Fruit fly (Drosophila melanogaster) whole organism, embryonic: Measurements from ENCODE around the gene MsR1.

Experiments
- ATbp ChIP-seq: fragments of 200-800 bp; sonication (Bioruptor generic); optimal IDR thresholded peaks from 2 replicates; lab custom pipeline; 2017; ENCODE audit warnings: missing biosample characterization, mild to moderate bottlenecking, missing genetic modification characterization, missing genetic modification reagents
- Adf1 ChIP-seq: fragments of 200-800 bp; sonication (Bioruptor generic); IDR thresholded peaks from 2 replicates; pipeline ENCODE4 v1.3.6; 2022; ENCODE audit warnings: missing biosample characterization, missing genetic modification characterization
- Bteb2 ChIP-seq: fragments of 200-800 bp; sonication (Bioruptor generic); optimal IDR thresholded peaks from 2 replicates; lab custom pipeline; 2016; ENCODE audit warnings: missing biosample characterization, missing genetic modification characterization
- C15 ChIP-seq: fragments of 200-800 bp; sonication (Bioruptor generic); IDR thresholded peaks from 3 replicates; pipeline ENCODE4 v1.3.6; 2022; ENCODE audit warnings: missing biosample characterization, missing genetic modification characterization
- CG10147 ChIP-seq: fragments of 200-800 bp; sonication (Bioruptor generic); optimal IDR thresholded peaks from 2 replicates; lab custom pipeline; 2019; ENCODE audit warnings: missing biosample characterization, mild to moderate bottlenecking, missing genetic modification characterization, moderate library complexity
- CG10267 ChIP-seq: fragments of 200-800 bp; sonication (Bioruptor generic); optimal IDR thresholded peaks from 2 replicates; lab custom pipeline; 2018; ENCODE audit warnings: missing biosample characterization, mild to moderate bottlenecking, missing genetic modification characterization, moderate library complexity
- CG11093 ChIP-seq: fragments of 200-800 bp; sonication (Bioruptor generic); IDR thresholded peaks from 3 replicates; pipeline ENCODE4 v1.3.6; 2022; ENCODE audit warnings: missing biosample characterization, missing genetic modification characterization
- CG11723 ChIP-seq: fragments of 200-800 bp; sonication (Bioruptor generic); optimal IDR thresholded peaks from 2 replicates; lab custom pipeline; 2017; ENCODE audit warnings: missing biosample characterization, mild to moderate bottlenecking, missing genetic modification characterization
- CG12236 ChIP-seq: fragments of 200-800 bp; sonication (Bioruptor generic); optimal IDR thresholded peaks from 2 replicates; lab custom pipeline; 2016; ENCODE audit warnings: missing biosample characterization, missing genetic modification characterization
- CG14965 ChIP-seq: fragments of 200-800 bp; sonication (Bioruptor generic); optimal IDR thresholded peaks from 2 replicates; lab custom pipeline; 2016; ENCODE audit warnings: missing biosample characterization, missing genetic modification characterization, borderline replicate concordance
- CG17568 ChIP-seq: fragments of 200-800 bp; sonication (Bioruptor generic); optimal IDR thresholded peaks from 2 replicates; lab custom pipeline; 2018; ENCODE audit warnings: missing biosample characterization, mild to moderate bottlenecking, missing genetic modification characterization, moderate library complexity
- CG30403 ChIP-seq: fragments of 200-800 bp; sonication (Bioruptor generic); optimal IDR thresholded peaks from 3 replicates; lab custom pipeline; 2016; ENCODE audit warnings: missing biosample characterization, missing genetic modification characterization
- CG3163 ChIP-seq: fragments of 200-800 bp; sonication (Bioruptor generic); optimal IDR thresholded peaks from 3 replicates; lab custom pipeline; 2016; ENCODE audit warnings: missing biosample characterization, missing genetic modification characterization
- CG32772 ChIP-seq: fragments of 200-800 bp; sonication (Bioruptor generic); IDR thresholded peaks from 2 replicates; pipeline ENCODE4 v1.3.6; 2022; ENCODE audit warnings: missing biosample characterization, missing genetic modification characterization
- CG4328 ChIP-seq: fragments of 200-800 bp; sonication (Bioruptor generic); optimal IDR thresholded peaks from 3 replicates; lab custom pipeline; 2017; ENCODE audit warnings: missing biosample characterization, missing genetic modification reagents, missing genetic modification characterization
- CG6175 ChIP-seq: fragments of 200-800 bp; sonication (Bioruptor generic); IDR thresholded peaks from 3 replicates; pipeline ENCODE4 v1.3.6; 2022; ENCODE audit warnings: missing biosample characterization, missing genetic modification characterization
- CG6689 ChIP-seq: fragments of 200-800 bp; sonication (Bioruptor generic); IDR thresholded peaks from 2 replicates; pipeline ENCODE4 v1.3.6; 2022; ENCODE audit warnings: missing biosample characterization, missing genetic modification characterization
- Camta ChIP-seq: fragments of 200-800 bp; sonication (Bioruptor generic); optimal IDR thresholded peaks from 2 replicates; lab custom pipeline; 2016; ENCODE audit warnings: missing biosample characterization, missing genetic modification characterization
- CrebB ChIP-seq: fragments of 200-800 bp; sonication (Bioruptor generic); optimal IDR thresholded peaks from 3 replicates; lab custom pipeline; 2018; ENCODE audit warnings: missing biosample characterization, mild to moderate bottlenecking, missing genetic modification characterization
- E2f2 ChIP-seq: fragments of 200-800 bp; sonication (Bioruptor generic); IDR thresholded peaks from 2 replicates; pipeline ENCODE4 v1.3.6; 2022; ENCODE audit warnings: missing biosample characterization, missing genetic modification characterization
- Gug ChIP-seq: fragments of 200-800 bp; sonication (Bioruptor generic); IDR thresholded peaks from 4 replicates; pipeline ENCODE4 v1.3.6; 2022; ENCODE audit warnings: missing biosample characterization, missing genetic modification characterization
- H15 ChIP-seq: fragments of 200-800 bp; sonication (Bioruptor generic); IDR thresholded peaks from 3 replicates; pipeline ENCODE4 v1.3.6; 2022; ENCODE audit warnings: missing biosample characterization, missing genetic modification characterization
- H2.0 ChIP-seq: fragments of 200-800 bp; sonication (Bioruptor generic); IDR thresholded peaks from 2 replicates; pipeline ENCODE4 v1.3.6; 2022; ENCODE audit warnings: missing biosample characterization, missing genetic modification characterization
- HLH54F ChIP-seq: fragments of 200-800 bp; sonication (Bioruptor generic); optimal IDR thresholded peaks from 3 replicates; lab custom pipeline; 2016; ENCODE audit warnings: missing biosample characterization, missing genetic modification characterization
- Hey ChIP-seq: fragments of 200-800 bp; sonication (Bioruptor generic); optimal IDR thresholded peaks from 3 replicates; lab custom pipeline; 2018; ENCODE audit warnings: missing biosample characterization, mild to moderate bottlenecking, missing genetic modification characterization
- Hmx ChIP-seq: fragments of 200-800 bp; sonication (Bioruptor generic); optimal IDR thresholded peaks from 2 replicates; lab custom pipeline; 2016; ENCODE audit warnings: missing biosample characterization, missing genetic modification characterization
- Hr39 ChIP-seq: fragments of >200 bp; optimal IDR thresholded peaks from 2 replicates; lab custom pipeline; 2017
- MESR4 ChIP-seq: fragments of 200-800 bp; sonication (Bioruptor generic); optimal IDR thresholded peaks from 2 replicates; lab custom pipeline; 2018; ENCODE audit warnings: missing biosample characterization, mild to moderate bottlenecking, missing genetic modification characterization, moderate library complexity
- Mes4 ChIP-seq: fragments of 200-800 bp; sonication (Bioruptor generic); optimal IDR thresholded peaks from 2 replicates; lab custom pipeline; 2016; ENCODE audit warnings: missing biosample characterization, missing genetic modification characterization
- PHDP ChIP-seq: fragments of 200-800 bp; sonication (Bioruptor generic); optimal IDR thresholded peaks from 3 replicates; lab custom pipeline; 2018; ENCODE audit warnings: missing biosample characterization, mild to moderate bottlenecking, missing genetic modification characterization, moderate library complexity
- Rx ChIP-seq: fragments of 200-800 bp; sonication (Bioruptor generic); IDR thresholded peaks from 2 replicates; pipeline ENCODE4 v1.3.6; 2022; ENCODE audit warnings: missing biosample characterization, missing genetic modification characterization
- Stat92E ChIP-seq, 3 experiments: fragments of >200 bp in 2 of 3; fragments of 200-800 bp in 1 of 3; sonication (Bioruptor generic) in 1 of 3; optimal IDR thresholded peaks; 2 replicates each; lab custom pipeline; 2017 to 2019; ENCODE audit warnings: missing biosample characterization in 3 of 3, missing genetic modification characterization in 3 of 3, mild to moderate bottlenecking in 1 of 3, moderate library complexity in 1 of 3
- bbx ChIP-seq: fragments of 200-800 bp; sonication (Bioruptor generic); IDR thresholded peaks from 2 replicates; pipeline ENCODE4 v1.3.6; 2022; ENCODE audit warnings: missing biosample characterization, missing genetic modification characterization; ENCODE audit not compliant: partially characterized antibody
- crc ChIP-seq: fragments of 200-800 bp; sonication (Bioruptor generic); optimal IDR thresholded peaks from 2 replicates; lab custom pipeline; 2016; ENCODE audit warnings: missing biosample characterization, missing genetic modification characterization
- croc ChIP-seq: fragments of 200-800 bp; sonication (Bioruptor generic); conservative IDR thresholded peaks from 3 replicates; pipeline ENCODE4 v1.3.6; 2022; ENCODE audit warnings: missing biosample characterization, missing genetic modification characterization
- dm ChIP-seq: fragments of 200-800 bp; sonication (Bioruptor generic); optimal IDR thresholded peaks from 3 replicates; lab custom pipeline; 2016; ENCODE audit warnings: missing biosample characterization, missing genetic modification characterization
- fd3F ChIP-seq: fragments of 200-800 bp; sonication (Bioruptor generic); optimal IDR thresholded peaks from 2 replicates; lab custom pipeline; 2018; ENCODE audit warnings: missing biosample characterization, mild to moderate bottlenecking, missing genetic modification characterization, moderate library complexity
- gsb ChIP-seq: fragments of 200-800 bp; sonication (Bioruptor generic); IDR thresholded peaks from 2 replicates; pipeline ENCODE4 v1.3.6; 2022; ENCODE audit warnings: missing biosample characterization, missing genetic modification characterization
- gsb-n ChIP-seq: fragments of 200-800 bp; sonication (Bioruptor generic); optimal IDR thresholded peaks from 3 replicates; lab custom pipeline; 2018; ENCODE audit warnings: missing biosample characterization, mild to moderate bottlenecking, missing genetic modification characterization
- hbn ChIP-seq: fragments of 200-800 bp; sonication (Bioruptor generic); IDR thresholded peaks from 2 replicates; pipeline ENCODE4 v1.3.6; 2022; ENCODE audit warnings: missing biosample characterization, missing genetic modification characterization; ENCODE audit not compliant: partially characterized antibody
- kni ChIP-seq: fragments of 200-800 bp; sonication (Bioruptor generic); optimal IDR thresholded peaks from 3 replicates; lab custom pipeline; 2017; ENCODE audit warnings: mild to moderate bottlenecking, missing biosample characterization, missing genetic modification reagents, missing genetic modification characterization
- lola ChIP-seq, 3 experiments: fragments of >200 bp in 2 of 3; fragments of 200-800 bp in 1 of 3; sonication (Bioruptor generic) in 1 of 3; optimal IDR thresholded peaks; 2 replicates each; lab custom pipeline; 2017 to 2019; ENCODE audit warnings: missing biosample characterization in 3 of 3, missing genetic modification characterization in 3 of 3, mild to moderate bottlenecking in 1 of 3, moderate library complexity in 1 of 3
- maf-S ChIP-seq: fragments of 200-800 bp; sonication (Bioruptor generic); optimal IDR thresholded peaks from 2 replicates; lab custom pipeline; 2016; ENCODE audit warnings: missing biosample characterization, missing genetic modification characterization
- org-1 ChIP-seq: fragments of 200-800 bp; sonication (Bioruptor generic); optimal IDR thresholded peaks from 2 replicates; lab custom pipeline; 2017; ENCODE audit warnings: missing biosample characterization, missing genetic modification characterization
- pzg ChIP-seq: fragments of 200-800 bp; sonication (Bioruptor generic); optimal IDR thresholded peaks from 3 replicates; lab custom pipeline; 2018; ENCODE audit warnings: missing biosample characterization, mild to moderate bottlenecking, missing genetic modification characterization, moderate library complexity
- salm ChIP-seq: fragments of 200-800 bp; sonication (Bioruptor generic); optimal IDR thresholded peaks from 2 replicates; lab custom pipeline; 2018; ENCODE audit warnings: missing biosample characterization, mild to moderate bottlenecking, missing genetic modification characterization
- sens ChIP-seq: fragments of 200-800 bp; sonication (Bioruptor generic); peaks from one replicate; lab custom pipeline; 2016; ENCODE audit warnings: missing biosample characterization, missing genetic modification characterization
- sna ChIP-seq: fragments of 200-800 bp; sonication (Bioruptor generic); IDR thresholded peaks from 2 replicates; pipeline ENCODE4 v1.3.6; 2022; ENCODE audit warnings: missing biosample characterization, missing genetic modification characterization; ENCODE audit not compliant: partially characterized antibody
- usp ChIP-seq: fragments of >200 bp; optimal IDR thresholded peaks from 2 replicates; lab custom pipeline; 2017; ENCODE audit warnings: missing biosample characterization, missing genetic modification characterization
- wek ChIP-seq: fragments of 200-800 bp; sonication (Bioruptor generic); optimal IDR thresholded peaks from 3 replicates; lab custom pipeline; 2018; ENCODE audit warnings: missing biosample characterization, mild to moderate bottlenecking, missing genetic modification characterization, moderate library complexity
- zen2 ChIP-seq: fragments of 200-800 bp; sonication (Bioruptor generic); IDR thresholded peaks from 3 replicates; pipeline ENCODE4 v1.3.6; 2022; ENCODE audit warnings: missing biosample characterization, missing genetic modification characterization; ENCODE audit not compliant: partially characterized antibody

Gene MsR1

dm6 chr3L:2371882-2372281 lies 49.4 kb downstream of the MsR1 start, which contains the start of the genes CG1317 and CG8993 (continued):
- TF ChIP-seq CG11723 (GFP tag; lab: Kevin White, UChicago) (no peak), Hmx (GFP tag; lab: Kevin White, UChicago) (no peak), CG12236 (no peak), CG10147 (GFP tag; lab: Kevin White, UChicago) (peak; percentile 61), kni (GFP tag; lab: Kevin White, UChicago) (no peak), MESR4 (GFP tag; lab: Kevin White, UChicago) (peak; percentile 28), Mes4 (GFP tag; lab: Kevin White, UChicago) (no peak), Adf1 (GFP tag; lab: Robert Waterston, UW) (no peak), org-1 (GFP tag; lab: Kevin White, UChicago) (no peak), croc (no peak; the same call in 1 of the 3 replicates), Stat92E (GFP tag; optimal IDR thresholded peaks at IDR 0.05; lab: Kevin White, UChicago) (no peak), usp (GFP tag; lab: Kevin White, UChicago) (no peak), CG3163 (no peak), Camta (GFP tag; lab: Kevin White, UChicago) (no peak), wek (no peak), HLH54F (GFP tag; lab: Kevin White, UChicago) (no peak), Gug (peak; percentile 36; the same call in 1 of the 4 replicates), CG6175 (no peak), ATbp (GFP tag; lab: Kevin White, UChicago) (no peak), H2.0 (no peak), gsb (no peak), CG32772 (peak; percentile 62; the same call in 1 of the 2 replicates), CG6689 (GFP tag; lab: Robert Waterston, UW) (peak; percentile 50; the same call in 1 of the 2 replicates), CG10267 (tag; lab: Kevin White, UChicago) (peak; percentile 75), CG17568 (GFP tag; lab: Kevin White, UChicago) (no peak), maf-S (GFP tag; lab: Kevin White, UChicago) (no peak), pzg (GFP tag; lab: Kevin White, UChicago) (peak; percentile 63), fd3F (peak; percentile 1), sna (GFP tag; lab: Robert Waterston, UW) (peak; percentile 61; the same call in 1 of the 2 replicates), lola (GFP tag; optimal IDR thresholded peaks at IDR 0.05; lab: Kevin White, UChicago) (peak in 1 of 3 experiments; percentile 50), CG11093 (GFP tag; lab: Robert Waterston, UW) (no peak), E2f2 (GFP tag; lab: Robert Waterston, UW) (peak; percentile 31; the same call in 1 of the 2 replicates), C15 (GFP tag; lab: Robert Waterston, UW) (no peak), PHDP (tag; lab: Kevin White, UChicago) (peak; percentile 61), CG30403 (GFP tag; lab: Kevin White, UChicago) (peak; percentile 64), sens (peak; percentile 40), Hey (tag; lab: Kevin White, UChicago) (no peak), CG4328 (GFP tag; lab: Kevin White, UChicago) (peak; percentile 20), bbx (0 out of 2 replicates have a peak, but pooled peaks have one; percentile 47), gsb-n (peak; percentile 95), H15 (GFP tag; lab: Robert Waterston, UW) (no peak), dm (GFP tag; lab: Kevin White, UChicago) (no peak), zen2 (GFP tag; lab: Robert Waterston, UW) (no peak), Rx (GFP tag; lab: Robert Waterston, UW) (no peak), hbn (GFP tag; lab: Robert Waterston, UW) (peak; percentile 73), Hr39 (lab: Kevin White, UChicago) (no peak), CG14965 (GFP tag; lab: Kevin White, UChicago) (no peak), crc (no peak), salm (tag; lab: Kevin White, UChicago) (no peak), CrebB (tag; lab: Kevin White, UChicago) (no peak), Bteb2 (GFP tag; lab: Kevin White, UChicago) (no peak)
